Fruit fly (Drosophila melanogaster): ENCODE data around the gene GstT3.

GstT3 gene

dm6 chrX:20511382-20511853 lies 44.2 kb downstream of the GstT3 start, which contains the start of gene CG1812 (continued):
- TF ChIP-seq ftz-f1 (GFP tag; optimal IDR thresholded peaks at IDR 0.05): peak; percentile 88
- no peak for TF ChIP-seq gsb (GFP tag; IDR thresholded peaks at IDR 0.05)
- TF ChIP-seq CG1024 (GFP tag; IDR thresholded peaks at IDR 0.05): 0 out of 2 replicates have a peak, but pooled peaks have one; percentile 15
- TF ChIP-seq CG8359 (GFP tag; optimal IDR thresholded peaks at IDR 0.05; ENCODE audit: borderline replicate concordance): no peak
- no peak for TF ChIP-seq CG8290 (GFP tag; optimal IDR thresholded peaks at IDR 0.05)
- TF ChIP-seq CG8290 (tag; optimal IDR thresholded peaks at IDR 0.05): peak in 1 of 2 experiments; percentile 66
- peak; percentile 26 for TF ChIP-seq pzg (GFP tag; optimal IDR thresholded peaks at IDR 0.05)
- no peak for TF ChIP-seq CG10431 (GFP tag; optimal IDR thresholded peaks at IDR 0.05)
- TF ChIP-seq CG14050 (GFP tag; IDR thresholded peaks at IDR 0.05): no peak; the same call in 2 of the 3 replicates
- peak; percentile 17 for TF ChIP-seq schlank (tag; optimal IDR thresholded peaks at IDR 0.05)
- TF ChIP-seq CG4360 (GFP tag; IDR thresholded peaks at IDR 0.05): no peak
- no peak for TF ChIP-seq Antp (GFP tag; optimal IDR thresholded peaks at IDR 0.05)
- TF ChIP-seq C15 (GFP tag; IDR thresholded peaks at IDR 0.05): no peak
- peak; percentile 43 for TF ChIP-seq Ets97D (GFP tag; optimal IDR thresholded peaks at IDR 0.05)
- TF ChIP-seq CG10147 (GFP tag; optimal IDR thresholded peaks at IDR 0.05): no peak
- TF ChIP-seq chif (GFP tag; optimal IDR thresholded peaks at IDR 0.05): peak in 1 of 2 experiments; percentile 6
- TF ChIP-seq sd (tag; optimal IDR thresholded peaks at IDR 0.05): peak; percentile 96
- TF ChIP-seq Side (GFP tag; optimal IDR thresholded peaks at IDR 0.05): no peak
- TF ChIP-seq pum (GFP tag; optimal IDR thresholded peaks at IDR 0.05): no peak
- peak; percentile 98 for TF ChIP-seq CG11696 (GFP tag; IDR thresholded peaks at IDR 0.05)
- peak; percentile 8 for TF ChIP-seq CG14710 (tag; optimal IDR thresholded peaks at IDR 0.05)
- no peak for TF ChIP-seq Eip74EF (GFP tag; optimal IDR thresholded peaks at IDR 0.05)
- TF ChIP-seq CG10565 (GFP tag; optimal IDR thresholded peaks at IDR 0.05): no peak
- TF ChIP-seq CG2712 (tag; optimal IDR thresholded peaks at IDR 0.05): peak; percentile 24
- TF ChIP-seq CG10321 (GFP tag; IDR thresholded peaks at IDR 0.05): peak; percentile 30; the same call in 1 of the 2 replicates
- no peak for TF ChIP-seq sna (GFP tag; IDR thresholded peaks at IDR 0.05; ENCODE audit: partially characterized antibody)
- peak; percentile 38 for TF ChIP-seq HmgZ (tag; optimal IDR thresholded peaks at IDR 0.05)
- peak; percentile 18 for TF ChIP-seq phol (tag; optimal IDR thresholded peaks at IDR 0.05)
- no peak for TF ChIP-seq CG4730 (GFP tag; IDR thresholded peaks at IDR 0.05)
- TF ChIP-seq Dbx (GFP tag; IDR thresholded peaks at IDR 0.05): 0 out of 3 replicates have a peak, but pooled peaks have one; percentile 10
- TF ChIP-seq tx (GFP tag; optimal IDR thresholded peaks at IDR 0.05): no peak
- TF ChIP-seq BtbVII (GFP tag; optimal IDR thresholded peaks at IDR 0.05): peak; percentile 5
- TF ChIP-seq CG7987 (GFP tag; optimal IDR thresholded peaks at IDR 0.05): no peak
- no peak for TF ChIP-seq br (optimal IDR thresholded peaks at IDR 0.05)
- TF ChIP-seq lilli (GFP tag; optimal IDR thresholded peaks at IDR 0.05): peak; percentile 60
- peak; percentile 13 for TF ChIP-seq CG9727 (GFP tag; optimal IDR thresholded peaks at IDR 0.05)
- TF ChIP-seq CG1792 (GFP tag; optimal IDR thresholded peaks at IDR 0.05): no peak
- no peak for TF ChIP-seq Dip3 (GFP tag; optimal IDR thresholded peaks at IDR 0.05)
- TF ChIP-seq CG9215 (GFP tag; IDR thresholded peaks at IDR 0.05): no peak
- TF ChIP-seq CG12219 (GFP tag; optimal IDR thresholded peaks at IDR 0.05): peak; percentile 32
- peak; percentile 47; the same call in 1 of the 2 replicates for TF ChIP-seq Ada2b (GFP tag; IDR thresholded peaks at IDR 0.05)
- peak; percentile 49 for TF ChIP-seq sisA (GFP tag; IDR thresholded peaks at IDR 0.05)
- peak; percentile 4 for TF ChIP-seq mirr (GFP tag; optimal IDR thresholded peaks at IDR 0.05)
- TF ChIP-seq CG11398 (GFP tag; optimal IDR thresholded peaks at IDR 0.05): no peak
- TF ChIP-seq Fer1 (GFP tag; optimal IDR thresholded peaks at IDR 0.05): peak; percentile 53
- peak; percentile 4 for TF ChIP-seq CG16863 (GFP tag; optimal IDR thresholded peaks at IDR 0.05)
- TF ChIP-seq CG10959 (GFP tag; IDR thresholded peaks at IDR 0.05): no peak
- no peak; the same call in 2 of the 3 replicates for TF ChIP-seq ase (GFP tag; IDR thresholded peaks at IDR 0.05)
- TF ChIP-seq ash1 (GFP tag; optimal IDR thresholded peaks at IDR 0.05): no peak
- TF ChIP-seq pnt (GFP tag; optimal IDR thresholded peaks at IDR 0.05): no peak
- TF ChIP-seq rib (GFP tag; IDR thresholded peaks at IDR 0.05): no peak
- peak; percentile 49 for TF ChIP-seq Hmr (GFP tag; optimal IDR thresholded peaks at IDR 0.05)

Data from whole organism, embryonic.